Fruit fly (Drosophila melanogaster): ENCODE measurements around the gene jvl.

Gene jvl

DNA sequence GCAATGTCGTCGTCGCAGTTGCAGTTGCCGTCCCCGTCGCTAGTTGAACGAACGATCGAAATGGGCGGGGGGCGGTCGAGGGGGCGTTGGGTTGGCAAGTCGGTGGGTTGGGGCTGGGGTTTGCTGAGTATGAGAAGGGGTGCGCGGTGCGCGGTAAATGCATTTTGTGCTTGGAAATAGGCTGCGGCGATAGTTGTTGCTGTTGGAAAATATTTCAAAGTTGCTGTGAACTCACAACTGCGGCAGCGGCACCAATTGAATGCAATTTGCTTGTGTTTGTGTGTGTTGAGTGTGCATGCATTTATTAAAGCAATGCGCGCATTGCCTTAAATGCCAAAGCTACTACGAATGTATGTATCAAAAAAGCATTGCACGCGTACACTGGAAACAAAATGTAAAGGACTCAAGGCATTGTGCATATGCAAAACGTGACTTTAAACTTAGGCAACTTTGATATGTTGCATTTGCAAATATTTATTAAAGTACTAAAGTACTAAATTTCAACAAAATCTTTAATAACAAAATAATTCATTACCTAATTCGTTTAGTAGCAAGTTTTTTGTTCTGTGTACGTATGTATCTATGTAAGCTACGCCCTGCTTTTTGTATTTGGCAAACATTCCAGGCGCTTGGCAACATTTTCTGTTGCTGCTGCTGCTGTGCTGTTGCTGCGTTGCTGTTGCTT lies 26.3 kb upstream of the jvl start (continued):
- TF ChIP-seq unc-4 (GFP tag; IDR thresholded peaks at IDR 0.05; ENCODE audit: partially characterized antibody), result no peak
- peak; percentile 30 for TF ChIP-seq CG1602 (GFP tag; optimal IDR thresholded peaks at IDR 0.05)
- TF ChIP-seq Med (GFP tag), result peak; percentile 84
- TF ChIP-seq CG12236 (GFP tag; optimal IDR thresholded peaks at IDR 0.05), result no peak
- no peak for TF ChIP-seq CG12104 (GFP tag; optimal IDR thresholded peaks at IDR 0.05)
- peak; percentile 54; the same call in 2 of the 3 replicates for TF ChIP-seq dysf (GFP tag; IDR thresholded peaks at IDR 0.05)
- TF ChIP-seq Neu2 (GFP tag; optimal IDR thresholded peaks at IDR 0.05; ENCODE audit: borderline replicate concordance), result no peak
- peak; percentile 45 for TF ChIP-seq Hsf (GFP tag; optimal IDR thresholded peaks at IDR 0.05)
- no peak for TF ChIP-seq Meics (GFP tag; optimal IDR thresholded peaks at IDR 0.05)
- peak; percentile 33; the same call in 1 of the 2 replicates for TF ChIP-seq CG10366 (GFP tag; IDR thresholded peaks at IDR 0.05)
- no peak for TF ChIP-seq CG7786 (GFP tag; optimal IDR thresholded peaks at IDR 0.05)
- peak; percentile 73 for TF ChIP-seq Oli (tag; optimal IDR thresholded peaks at IDR 0.05)
- TF ChIP-seq CG12942 (GFP tag; optimal IDR thresholded peaks at IDR 0.05), result peak; percentile 18
- TF ChIP-seq Usf (GFP tag; optimal IDR thresholded peaks at IDR 0.05), result no peak
- TF ChIP-seq gcm2 (GFP tag; optimal IDR thresholded peaks at IDR 0.05), result peak; percentile 2
- no peak for TF ChIP-seq CG8281 (tag; optimal IDR thresholded peaks at IDR 0.05)
- TF ChIP-seq CG2129 (GFP tag; IDR thresholded peaks at IDR 0.05; ENCODE audit: partially characterized antibody), result no peak
- no peak for TF ChIP-seq gfzf (GFP tag; optimal IDR thresholded peaks at IDR 0.05)
- TF ChIP-seq Dp (GFP tag; optimal IDR thresholded peaks at IDR 0.05), result no peak
- TF ChIP-seq fd3F (GFP tag; optimal IDR thresholded peaks at IDR 0.05), result no peak
- peak; percentile 72 for TF ChIP-seq dmrt11E (tag; optimal IDR thresholded peaks at IDR 0.05)
- no peak for TF ChIP-seq Oaz (GFP tag; IDR thresholded peaks at IDR 0.05)
- no peak; the same call in 1 of the 2 replicates for TF ChIP-seq CG5953 (GFP tag; IDR thresholded peaks at IDR 0.05)
- TF ChIP-seq CG12391 (tag; optimal IDR thresholded peaks at IDR 0.05), result peak; percentile 59
- TF ChIP-seq Dbx (GFP tag; IDR thresholded peaks at IDR 0.05), result no peak
- no peak for TF ChIP-seq dm (GFP tag; optimal IDR thresholded peaks at IDR 0.05)
- TF ChIP-seq Lhr (GFP tag; optimal IDR thresholded peaks at IDR 0.05), result peak; percentile 39
- TF ChIP-seq bcd (GFP tag; optimal IDR thresholded peaks at IDR 0.05), result no peak
- peak; percentile 14 for TF ChIP-seq Vsx1 (GFP tag; optimal IDR thresholded peaks at IDR 0.05)
- TF ChIP-seq lilli (GFP tag; optimal IDR thresholded peaks at IDR 0.05), result peak; percentile 19
- no peak for TF ChIP-seq schlank (tag; optimal IDR thresholded peaks at IDR 0.05)
- peak; percentile 29 for TF ChIP-seq CG15601 (tag; optimal IDR thresholded peaks at IDR 0.05)
- TF ChIP-seq CG3726 (GFP tag; IDR thresholded peaks at IDR 0.05), result 0 out of 3 replicates have a peak, but pooled peaks have one; percentile 49
- peak; percentile 43 for TF ChIP-seq D19A (tag; optimal IDR thresholded peaks at IDR 0.05)
- no peak for TF ChIP-seq CG12155 (GFP tag; optimal IDR thresholded peaks at IDR 0.05)
- TF ChIP-seq CG17912 (GFP tag; optimal IDR thresholded peaks at IDR 0.05), result no peak
- peak; percentile 33 for TF ChIP-seq CG2875 (GFP tag; optimal IDR thresholded peaks at IDR 0.05)
- TF ChIP-seq prd (optimal IDR thresholded peaks at IDR 0.05), result no peak
- peak; percentile 39; the same call in 1 of the 3 replicates for TF ChIP-seq prd (GFP tag; IDR thresholded peaks at IDR 0.05)
- TF ChIP-seq Ptx1 (GFP tag; IDR thresholded peaks at IDR 0.05), result peak; percentile 42; the same call in 1 of the 2 replicates
- no peak for TF ChIP-seq CG34376 (GFP tag; optimal IDR thresholded peaks at IDR 0.05)
- TF ChIP-seq Atf3 (GFP tag; optimal IDR thresholded peaks at IDR 0.05), result no peak
- TF ChIP-seq CG8944 (GFP tag; optimal IDR thresholded peaks at IDR 0.05), result no peak
- TF ChIP-seq CG12219 (GFP tag; optimal IDR thresholded peaks at IDR 0.05), result peak; percentile 21
- no peak for TF ChIP-seq CG13123 (GFP tag; optimal IDR thresholded peaks at IDR 0.05)
- TF ChIP-seq lab (GFP tag; optimal IDR thresholded peaks at IDR 0.05), result peak; percentile 5
- TF ChIP-seq CG3407 (GFP tag; optimal IDR thresholded peaks at IDR 0.05), result peak; percentile 29
- peak in 1 of 2 experiments; percentile 78 for TF ChIP-seq eve (GFP tag; optimal IDR thresholded peaks at IDR 0.05)
- peak; percentile 77 for TF ChIP-seq sd (tag; optimal IDR thresholded peaks at IDR 0.05)
- peak; percentile 54 for TF ChIP-seq Camta (GFP tag; optimal IDR thresholded peaks at IDR 0.05)

All from whole organism, embryonic.